Worm (Caenorhabditis elegans): Measurements from ENCODE around the gene dnj-25.
A peak's percentile ranks its signal among the peaks of the same experiment; 100 is the strongest.

Gene dnj-25

DNA sequence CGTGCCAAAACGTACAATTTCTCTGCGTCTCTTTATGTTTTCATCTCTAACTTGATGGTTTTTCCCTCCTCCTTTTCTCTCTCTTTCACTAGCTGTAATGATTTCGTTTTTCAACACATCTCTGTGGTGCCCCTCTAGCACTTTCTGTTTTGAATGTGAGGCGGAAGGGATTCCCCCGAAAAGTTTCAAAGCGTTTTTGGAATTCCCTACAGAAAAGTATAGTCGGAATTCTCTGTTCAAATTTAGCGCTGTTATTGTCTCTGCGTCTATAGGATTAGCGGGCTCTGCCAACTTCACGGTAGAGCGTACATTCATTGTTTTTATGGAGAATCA lies 31.2 kb downstream of the dnj-25 start (continued):
- TF ChIP-seq dmd-9 (GFP tag; IDR thresholded peaks at IDR 0.05) (no peak), lim-7 (GFP tag; IDR thresholded peaks at IDR 0.05) (no peak), attf-4 (tag; optimal IDR thresholded peaks at IDR 0.05) (no peak), zfp-3 (GFP tag; conservative IDR thresholded peaks at IDR 0.05) (no peak; the same call in 1 of the 2 replicates), lin-39 (tag; optimal IDR thresholded peaks at IDR 0.05) (no peak), nhr-48 (tag; optimal IDR thresholded peaks at IDR 0.05) (no peak), dpl-1 (GFP tag; optimal IDR thresholded peaks at IDR 0.05) (peak; percentile 54), lir-3 (tag; optimal IDR thresholded peaks at IDR 0.05) (no peak), aha-1 (tag) (no peak), ZK546.5 (tag; optimal IDR thresholded peaks at IDR 0.05) (no peak), nhr-42 (GFP tag; IDR thresholded peaks at IDR 0.05) (no peak), set-16 (GFP tag; IDR thresholded peaks at IDR 0.05) (no peak), pha-4 (GFP tag; IDR thresholded peaks at IDR 0.05) (no peak), pha-4 (tag; optimal IDR thresholded peaks at IDR 0.05) (no peak), nhr-77 (tag; optimal IDR thresholded peaks at IDR 0.05) (no peak), daf-12 (tag; optimal IDR thresholded peaks at IDR 0.05) (no peak), Y48G9A.11 (GFP tag; IDR thresholded peaks at IDR 0.05) (no peak), snpc-4 (tag; optimal IDR thresholded peaks at IDR 0.05) (no peak), mes-2 (tag; optimal IDR thresholded peaks at IDR 0.05; ENCODE audit: poor library complexity, severe bottlenecking) (peak; percentile 26), dve-1 (tag; optimal IDR thresholded peaks at IDR 0.05; ENCODE audit: insufficient read depth) (peak; percentile 7), hlh-30 (tag; optimal IDR thresholded peaks at IDR 0.05; ENCODE audit: insufficient read depth) (peak; percentile 65), sdz-12 (GFP tag; optimal IDR thresholded peaks at IDR 0.05) (no peak), nhr-25 (tag; optimal IDR thresholded peaks at IDR 0.05; ENCODE audit: borderline replicate concordance, insufficient read depth) (no peak), dmd-8 (GFP tag; IDR thresholded peaks at IDR 0.05) (no peak), php-3 (GFP tag; IDR thresholded peaks at IDR 0.05) (no peak), F37D6.2 (tag; optimal IDR thresholded peaks at IDR 0.05) (no peak), ctbp-1 (GFP tag; IDR thresholded peaks at IDR 0.05) (0 out of 2 replicates have a peak, but pooled peaks have one; percentile 40), nhr-10 (tag; optimal IDR thresholded peaks at IDR 0.05) (no peak), zip-11 (GFP tag; IDR thresholded peaks at IDR 0.05) (no peak), F26F4.8 (GFP tag; conservative IDR thresholded peaks at IDR 0.05) (no peak), ces-1 (GFP tag; optimal IDR thresholded peaks at IDR 0.05) (no peak), ceh-82 (tag; optimal IDR thresholded peaks at IDR 0.05) (no peak), daf-16 (GFP tag; optimal IDR thresholded peaks at IDR 0.05) (no peak), daf-16 (tag; optimal IDR thresholded peaks at IDR 0.05) (peak; percentile 14), ceh-62 (tag; optimal IDR thresholded peaks at IDR 0.05) (no peak), daf-8 (GFP tag; IDR thresholded peaks at IDR 0.05) (no peak), unc-39 (tag; optimal IDR thresholded peaks at IDR 0.05) (no peak), duxl-1 (tag; optimal IDR thresholded peaks at IDR 0.05; ENCODE audit: poor library complexity) (no peak), tra-1 (GFP tag; IDR thresholded peaks at IDR 0.05) (no peak), ZK337.2 (GFP tag; IDR thresholded peaks at IDR 0.05) (no peak), spr-3 (GFP tag; optimal IDR thresholded peaks at IDR 0.05) (no peak), ama-1 (optimal IDR thresholded peaks at IDR 0.05) (peak; percentile 8), Y75B8A.6 (GFP tag; IDR thresholded peaks at IDR 0.05) (no peak), lin-15B (tag; optimal IDR thresholded peaks at IDR 0.05) (no peak), D1046.2 (GFP tag; IDR thresholded peaks at IDR 0.05) (no peak), ceh-32 (tag; optimal IDR thresholded peaks at IDR 0.05; ENCODE audit: poor library complexity) (no peak), lsy-2 (tag; optimal IDR thresholded peaks at IDR 0.05) (peak; percentile 30 to 72), nhr-28 (tag; optimal IDR thresholded peaks at IDR 0.05) (no peak), cey-2 (tag; optimal IDR thresholded peaks at IDR 0.05; ENCODE audit: borderline replicate concordance, insufficient read depth) (no peak), zag-1 (tag; optimal IDR thresholded peaks at IDR 0.05) (no peak), rbr-2 (tag; optimal IDR thresholded peaks at IDR 0.05) (peak; percentile 8), ceh-20 (GFP tag; IDR thresholded peaks at IDR 0.05) (peak; percentile 49; the same call in 1 of the 2 replicates), T20F7.1 (GFP tag; optimal IDR thresholded peaks at IDR 0.05) (no peak)

Data from whole organism, L4 larva.